Fruit fly (Drosophila melanogaster) whole organism, embryonic: ENCODE data around the gene CG43049.

Experiments
- Bgb ChIP-seq: fragments of 200-800 bp; sonication (Bioruptor generic); IDR thresholded peaks from 2 replicates; pipeline ENCODE4 v1.3.6; 2022; ENCODE audit warnings: missing biosample characterization, missing genetic modification characterization; ENCODE audit not compliant: partially characterized antibody
- CG10209 ChIP-seq: fragments of 200-800 bp; sonication (Bioruptor generic); optimal IDR thresholded peaks from 3 replicates; lab custom pipeline; 2017; ENCODE audit warnings: missing biosample characterization, mild to moderate bottlenecking, missing genetic modification characterization, missing genetic modification reagents
- CG10267 ChIP-seq: fragments of 200-800 bp; sonication (Bioruptor generic); optimal IDR thresholded peaks from 2 replicates; lab custom pipeline; 2018; ENCODE audit warnings: missing biosample characterization, mild to moderate bottlenecking, missing genetic modification characterization, moderate library complexity
- CG11504 ChIP-seq: fragments of 200-800 bp; sonication (Bioruptor generic); optimal IDR thresholded peaks from 3 replicates; lab custom pipeline; 2019; ENCODE audit warnings: missing biosample characterization, mild to moderate bottlenecking, missing genetic modification characterization, moderate library complexity
- CG11695 ChIP-seq: fragments of 200-800 bp; sonication (Bioruptor generic); IDR thresholded peaks from 3 replicates; pipeline ENCODE4 v1.3.6; 2022; ENCODE audit warnings: missing biosample characterization, missing genetic modification characterization
- CG11723 ChIP-seq: fragments of 200-800 bp; sonication (Bioruptor generic); optimal IDR thresholded peaks from 2 replicates; lab custom pipeline; 2017; ENCODE audit warnings: missing biosample characterization, mild to moderate bottlenecking, missing genetic modification characterization
- CG13296 ChIP-seq: fragments of 200-800 bp; sonication (Bioruptor generic); optimal IDR thresholded peaks from 3 replicates; lab custom pipeline; 2018; ENCODE audit warnings: missing biosample characterization, mild to moderate bottlenecking, missing genetic modification characterization
- CG13775 ChIP-seq: fragments of 200-800 bp; sonication (Bioruptor generic); optimal IDR thresholded peaks from 3 replicates; lab custom pipeline; 2017; ENCODE audit warnings: missing biosample characterization, mild to moderate bottlenecking, missing genetic modification characterization
- CG14667 ChIP-seq: fragments of 200-800 bp; sonication (Bioruptor generic); IDR thresholded peaks from 2 replicates; pipeline ENCODE4 v1.3.6; 2022; ENCODE audit warnings: missing biosample characterization, missing genetic modification characterization
- CG2120 ChIP-seq: fragments of 200-800 bp; sonication (Bioruptor generic); optimal IDR thresholded peaks from 3 replicates; lab custom pipeline; 2016; ENCODE audit warnings: missing biosample characterization, missing genetic modification characterization
- CG2678 ChIP-seq: fragments of 200-800 bp; sonication (Bioruptor generic); optimal IDR thresholded peaks from 3 replicates; lab custom pipeline; 2019; ENCODE audit warnings: missing biosample characterization, mild to moderate bottlenecking, missing genetic modification characterization, moderate library complexity
- CG3995 ChIP-seq: fragments of 200-800 bp; sonication (Bioruptor generic); optimal IDR thresholded peaks from 3 replicates; lab custom pipeline; 2016; ENCODE audit warnings: missing biosample characterization, missing genetic modification characterization
- CG43689 ChIP-seq: fragments of 200-800 bp; sonication (Bioruptor generic); IDR thresholded peaks from 2 replicates; pipeline ENCODE4 v1.3.6; 2022; ENCODE audit warnings: missing biosample characterization, missing genetic modification characterization
- CG4424 ChIP-seq: fragments of 200-800 bp; sonication (Bioruptor generic); optimal IDR thresholded peaks from 3 replicates; lab custom pipeline; 2016; ENCODE audit warnings: missing biosample characterization, missing genetic modification characterization
- CG5180 ChIP-seq: fragments of 200-800 bp; sonication (Bioruptor generic); optimal IDR thresholded peaks from 3 replicates; lab custom pipeline; 2017; ENCODE audit warnings: missing biosample characterization, missing genetic modification characterization, mild to moderate bottlenecking, moderate library complexity, missing genetic modification reagents
- CG6654 ChIP-seq: fragments of 200-800 bp; sonication (Bioruptor generic); optimal IDR thresholded peaks from 2 replicates; lab custom pipeline; 2017; ENCODE audit warnings: missing biosample characterization, mild to moderate bottlenecking, missing genetic modification characterization
- CG8290 ChIP-seq, 3 experiments: fragments of 200-800 bp; sonication (Bioruptor generic); optimal IDR thresholded peaks; 2 replicates each; lab custom pipeline; 2016 to 2019; ENCODE audit warnings: missing biosample characterization in 3 of 3, missing genetic modification characterization in 3 of 3, mild to moderate bottlenecking in 2 of 3, moderate library complexity in 1 of 3
- CG8924 ChIP-seq: fragments of 200-800 bp; optimal IDR thresholded peaks from 3 replicates; lab custom pipeline; 2019; ENCODE audit warnings: missing biosample characterization, mild to moderate bottlenecking, missing genetic modification characterization, moderate library complexity
- CG9727 ChIP-seq: fragments of 200-800 bp; sonication (Bioruptor generic); optimal IDR thresholded peaks from 3 replicates; lab custom pipeline; 2017; ENCODE audit warnings: missing biosample characterization, mild to moderate bottlenecking, missing genetic modification characterization
- CHES-1-like ChIP-seq: fragments of 200-800 bp; sonication (Bioruptor generic); optimal IDR thresholded peaks from 2 replicates; lab custom pipeline; 2016; ENCODE audit warnings: missing biosample characterization, missing genetic modification characterization
- E2f2 ChIP-seq: fragments of 200-800 bp; sonication (Bioruptor generic); IDR thresholded peaks from 2 replicates; pipeline ENCODE4 v1.3.6; 2022; ENCODE audit warnings: missing biosample characterization, missing genetic modification characterization
- Fer2 ChIP-seq: fragments of 200-800 bp; sonication (Bioruptor generic); optimal IDR thresholded peaks from 2 replicates; lab custom pipeline; 2018; ENCODE audit warnings: missing biosample characterization, mild to moderate bottlenecking, missing genetic modification characterization, moderate library complexity
- HmgZ ChIP-seq: fragments of 200-800 bp; sonication (Bioruptor generic); optimal IDR thresholded peaks from 2 replicates; lab custom pipeline; 2018; ENCODE audit warnings: missing biosample characterization, mild to moderate bottlenecking, missing genetic modification characterization
- Hr3 ChIP-seq: fragments of 200-800 bp; sonication (Bioruptor generic); optimal IDR thresholded peaks from 3 replicates; lab custom pipeline; 2016; ENCODE audit warnings: missing biosample characterization, missing genetic modification characterization
- Hr39 ChIP-seq: fragments of >200 bp; optimal IDR thresholded peaks from 2 replicates; lab custom pipeline; 2017
- Lim3 ChIP-seq: fragments of 200-800 bp; sonication (Bioruptor generic); IDR thresholded peaks from 2 replicates; pipeline ENCODE4 v1.3.6; 2022; ENCODE audit warnings: missing biosample characterization, missing genetic modification characterization
- Scr ChIP-seq: fragments of 200-800 bp; sonication (Bioruptor generic); IDR thresholded peaks from 2 replicates; pipeline ENCODE4 v1.3.6; 2022; ENCODE audit warnings: missing biosample characterization, missing genetic modification characterization; ENCODE audit not compliant: partially characterized antibody
- Side ChIP-seq: fragments of 200-800 bp; sonication (Bioruptor generic); optimal IDR thresholded peaks from 2 replicates; lab custom pipeline; 2016; ENCODE audit warnings: missing biosample characterization, missing genetic modification characterization
- Sox100B ChIP-seq: fragments of 200-800 bp; sonication (Bioruptor generic); optimal IDR thresholded peaks from 3 replicates; lab custom pipeline; 2018; ENCODE audit warnings: missing biosample characterization, mild to moderate bottlenecking, missing genetic modification characterization
- Xbp1 ChIP-seq: fragments of 200-800 bp; sonication (Bioruptor generic); optimal IDR thresholded peaks from 3 replicates; lab custom pipeline; 2016; ENCODE audit warnings: missing biosample characterization, mild to moderate bottlenecking, missing genetic modification characterization
- bbx ChIP-seq: fragments of 200-800 bp; sonication (Bioruptor generic); IDR thresholded peaks from 2 replicates; pipeline ENCODE4 v1.3.6; 2022; ENCODE audit warnings: missing biosample characterization, missing genetic modification characterization; ENCODE audit not compliant: partially characterized antibody
- grau ChIP-seq: fragments of 200-800 bp; optimal IDR thresholded peaks from 3 replicates; lab custom pipeline; 2019; ENCODE audit warnings: missing biosample characterization, mild to moderate bottlenecking, missing genetic modification characterization, moderate library complexity
- gsb ChIP-seq: fragments of 200-800 bp; sonication (Bioruptor generic); IDR thresholded peaks from 2 replicates; pipeline ENCODE4 v1.3.6; 2022; ENCODE audit warnings: missing biosample characterization, missing genetic modification characterization
- hb ChIP-seq: fragments of 200-800 bp; sonication (Bioruptor generic); IDR thresholded peaks from 3 replicates; pipeline ENCODE4 v1.3.6; 2022; ENCODE audit warnings: missing biosample characterization, missing genetic modification characterization; ENCODE audit not compliant: partially characterized antibody
- hbn ChIP-seq: fragments of 200-800 bp; sonication (Bioruptor generic); IDR thresholded peaks from 2 replicates; pipeline ENCODE4 v1.3.6; 2022; ENCODE audit warnings: missing biosample characterization, missing genetic modification characterization; ENCODE audit not compliant: partially characterized antibody
- inv ChIP-seq: fragments of 200-800 bp; sonication (Bioruptor generic); IDR thresholded peaks from 2 replicates; pipeline ENCODE4 v1.3.6; 2022; ENCODE audit warnings: missing biosample characterization, missing genetic modification characterization; ENCODE audit not compliant: partially characterized antibody
- nerfin-1 ChIP-seq: fragments of 200-800 bp; sonication (Bioruptor generic); optimal IDR thresholded peaks from 3 replicates; lab custom pipeline; 2019; ENCODE audit warnings: missing biosample characterization, mild to moderate bottlenecking, missing genetic modification characterization, moderate library complexity
- nom ChIP-seq: fragments of 200-800 bp; sonication (Bioruptor generic); optimal IDR thresholded peaks from 2 replicates; lab custom pipeline; 2017; ENCODE audit warnings: missing biosample characterization, missing genetic modification characterization, mild to moderate bottlenecking, moderate library complexity, missing genetic modification reagents
- pan ChIP-seq, 4 experiments: fragments of >200 bp in 3 of 4; fragments of 200-800 bp in 1 of 4; sonication (Bioruptor generic) in 1 of 4; optimal IDR thresholded peaks in 3 of 4; IDR thresholded peaks in 1 of 4; 2 replicates each; pipeline versions ENCODE4 v1.3.6 to Lab custom; 2017 to 2022; ENCODE audit warnings: missing biosample characterization in 2 of 4, missing genetic modification characterization in 2 of 4, mixed read lengths in 1 of 4
- peb ChIP-seq: fragments of 200-800 bp; sonication (Bioruptor generic); IDR thresholded peaks from 2 replicates; pipeline ENCODE4 v1.3.6; 2022; ENCODE audit warnings: missing biosample characterization, missing genetic modification characterization
- sens-2 ChIP-seq: fragments of 200-800 bp; sonication (Bioruptor generic); IDR thresholded peaks from 2 replicates; pipeline ENCODE4 v1.3.6; 2022; ENCODE audit warnings: missing biosample characterization, missing genetic modification characterization
- shn ChIP-seq: fragments of 200-800 bp; sonication (Bioruptor generic); optimal IDR thresholded peaks from 3 replicates; lab custom pipeline; 2016; ENCODE audit warnings: missing biosample characterization, missing genetic modification characterization
- sqz ChIP-seq: fragments of 200-800 bp; sonication (Bioruptor generic); optimal IDR thresholded peaks from 3 replicates; lab custom pipeline; 2018; ENCODE audit warnings: missing biosample characterization, mild to moderate bottlenecking, missing genetic modification characterization
- stc ChIP-seq: fragments of 200-800 bp; sonication (Bioruptor generic); IDR thresholded peaks from 2 replicates; pipeline ENCODE4 v1.3.6; 2022; ENCODE audit warnings: missing biosample characterization, missing genetic modification characterization
- tin ChIP-seq: fragments of 200-800 bp; sonication (Bioruptor generic); optimal IDR thresholded peaks from 3 replicates; lab custom pipeline; 2016; ENCODE audit warnings: missing biosample characterization, missing genetic modification characterization
- trh ChIP-seq: fragments of 200-800 bp; sonication (Bioruptor generic); optimal IDR thresholded peaks from 2 replicates; lab custom pipeline; 2016; ENCODE audit warnings: missing biosample characterization, missing genetic modification characterization

Gene CG43049

DNA sequence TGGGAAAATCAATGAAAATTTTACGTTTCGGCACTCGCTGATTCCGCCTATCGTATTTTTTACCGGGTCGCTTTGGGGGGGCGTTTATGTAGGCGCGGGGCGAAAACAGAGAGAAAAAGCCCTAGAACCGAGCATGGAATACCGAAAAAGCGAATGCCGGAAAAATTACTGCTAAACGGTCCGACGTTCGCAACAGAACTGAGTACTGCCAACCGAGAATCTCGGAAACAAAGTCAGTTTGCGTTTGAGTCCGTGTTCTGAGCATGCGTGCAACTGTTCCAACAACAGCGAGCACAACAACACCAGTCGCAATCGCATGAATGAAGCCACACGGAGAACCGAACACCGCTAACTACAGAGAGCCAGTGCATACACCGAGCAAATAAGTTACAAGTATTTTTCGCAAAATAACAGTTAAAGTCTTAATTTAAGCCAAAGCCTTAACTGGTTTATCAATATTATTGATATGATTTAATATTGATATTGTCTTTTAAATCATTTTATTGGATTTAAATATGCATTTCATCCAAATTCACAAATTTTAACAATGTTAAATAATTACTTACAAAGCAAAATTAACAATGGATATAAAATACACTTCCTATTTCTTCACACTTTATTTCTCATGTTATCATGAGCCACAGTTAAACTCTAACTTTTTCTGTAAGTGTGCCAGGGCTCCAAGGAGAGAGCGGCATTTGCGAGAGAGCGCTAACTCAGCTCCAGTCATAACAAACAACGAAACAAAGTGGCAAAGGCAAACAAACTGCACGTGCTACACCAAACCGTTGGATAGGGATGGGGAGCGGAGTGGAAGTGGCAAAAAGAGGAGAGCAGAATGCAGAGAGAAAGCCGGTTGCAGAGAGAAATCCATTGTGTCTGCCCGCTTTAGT is 34.4 kb upstream of the CG43049 start, which contains the start of gene CG3961:
CG3961 (minus strand) TSS at position 201 of the 893 bp plus-strand sequence.
- peak; percentile 99 for TF ChIP-seq CG8924
- no peak for TF ChIP-seq inv (GFP tag; lab: Robert Waterston, UW)
- TF ChIP-seq HmgZ (tag; lab: Kevin White, UChicago), result peak; percentile 95
- TF ChIP-seq shn (GFP tag; lab: Kevin White, UChicago), result peak; percentile 75
- peak; percentile 79 for TF ChIP-seq E2f2 (GFP tag; lab: Robert Waterston, UW)
- no peak; the same call in 1 of the 2 replicates for TF ChIP-seq CG43689 (GFP tag; lab: Robert Waterston, UW)
- no peak; the same call in 1 of the 2 replicates for TF ChIP-seq Bgb
- peak; percentile 98 for TF ChIP-seq CG4424 (GFP tag; lab: Kevin White, UChicago)
- TF ChIP-seq pan (optimal IDR thresholded peaks at IDR 0.05; lab: Kevin White, UChicago), result no peak
- peak in 1 of 2 experiments; percentile 93 for TF ChIP-seq pan (GFP tag; optimal IDR thresholded peaks at IDR 0.05 in 1 of 2, IDR thresholded peaks at IDR 0.05 in 1 of 2)
- peak; percentile 97 for TF ChIP-seq CG11695
- TF ChIP-seq CG14667, result peak; percentile 86; the same call in 1 of the 2 replicates
- peak; percentile 92 for TF ChIP-seq CG2120
- peak; percentile 96 for TF ChIP-seq CG10267 (tag; lab: Kevin White, UChicago)
- 0 out of 2 replicates have a peak, but pooled peaks have one; percentile 17 for TF ChIP-seq bbx (GFP tag; lab: Robert Waterston, UW)
- no peak for TF ChIP-seq Scr (GFP tag; lab: Robert Waterston, UW)
- TF ChIP-seq CHES-1-like (GFP tag; lab: Kevin White, UChicago), result peak; percentile 83
- peak; percentile 85 for TF ChIP-seq Fer2
- TF ChIP-seq Sox100B (GFP tag; lab: Kevin White, UChicago), result peak; percentile 100
- peak; percentile 89 for TF ChIP-seq CG6654 (GFP tag; lab: Kevin White, UChicago)
- TF ChIP-seq sqz (GFP tag; lab: Kevin White, UChicago), result peak; percentile 97
- TF ChIP-seq nerfin-1 (tag; lab: Kevin White, UChicago), result peak; percentile 97
- no peak for TF ChIP-seq Hr39 (lab: Kevin White, UChicago)
- TF ChIP-seq tin (GFP tag; lab: Kevin White, UChicago), result peak; percentile 96
- peak; percentile 40 for TF ChIP-seq Side
- TF ChIP-seq CG13296 (GFP tag; lab: Kevin White, UChicago), result peak; percentile 97
- TF ChIP-seq CG9727 (GFP tag; lab: Kevin White, UChicago), result peak; percentile 100
- TF ChIP-seq CG2678 (tag; lab: Kevin White, UChicago), result peak; percentile 99
- peak; percentile 64 for TF ChIP-seq gsb (GFP tag; lab: Robert Waterston, UW)
- TF ChIP-seq peb (GFP tag; lab: Robert Waterston, UW), result peak; percentile 94
- no peak for TF ChIP-seq hbn (GFP tag; lab: Robert Waterston, UW)
- TF ChIP-seq CG8290 (GFP tag; optimal IDR thresholded peaks at IDR 0.05; lab: Kevin White, UChicago), result peak; percentile 97
- peak; percentile 70 to 86 for TF ChIP-seq CG8290 (tag; optimal IDR thresholded peaks at IDR 0.05; lab: Kevin White, UChicago)
- TF ChIP-seq CG13775 (GFP tag; lab: Kevin White, UChicago), result peak; percentile 98
- peak; percentile 97 for TF ChIP-seq CG11723 (GFP tag; lab: Kevin White, UChicago)
- TF ChIP-seq stc (GFP tag; lab: Robert Waterston, UW), result peak; percentile 92
- TF ChIP-seq CG10209, result peak; percentile 98
- TF ChIP-seq CG5180 (GFP tag; lab: Kevin White, UChicago), result peak; percentile 93
- TF ChIP-seq grau (tag; lab: Kevin White, UChicago), result peak; percentile 98
- peak; percentile 97 for TF ChIP-seq nom
- peak; percentile 36 for TF ChIP-seq CG3995
- peak; percentile 98 for TF ChIP-seq CG11504
- TF ChIP-seq Hr3 (GFP tag; lab: Kevin White, UChicago), result peak; percentile 98
- TF ChIP-seq sens-2 (GFP tag; lab: Robert Waterston, UW), result no peak; the same call in 1 of the 2 replicates
- TF ChIP-seq Xbp1 (GFP tag; lab: Kevin White, UChicago), result peak; percentile 98
- peak; percentile 92 for TF ChIP-seq trh (GFP tag; lab: Kevin White, UChicago)
- 0 out of 3 replicates have a peak, but pooled peaks have one; percentile 32 for TF ChIP-seq hb (GFP tag; lab: Robert Waterston, UW)
- TF ChIP-seq Lim3 (GFP tag; lab: Robert Waterston, UW), result no peak; the same call in 1 of the 2 replicates
